Worm (Caenorhabditis elegans): ENCODE data around the gene sel-2.

sel-2 gene

ce11 chrIII:4548739-4549138, 63.4 kb downstream of the sel-2 start, which contains the start of gene M88.4:
TSS of gene M88.4 (plus strand) at chrIII:4549039.
- no peak for TF ChIP-seq Y53F4B.3 (GFP tag; IDR thresholded peaks at IDR 0.05)
